Worm (Caenorhabditis elegans) whole organism, midembryonic: Measurements from ENCODE around the gene cogc-4.

Experiments used
- T22C8.4 ChIP-seq: fragments of 200-800 bp; sonication (Bioruptor generic); IDR thresholded peaks from 2 replicates; pipeline ENCODE4 v1.3.6; 2022; ENCODE audit warnings: missing genetic modification characterization, missing compliant biosample characterization
- cog-1 ChIP-seq: sonication (generic microtip); optimal IDR thresholded peaks from 2 replicates; lab custom pipeline; 2016; ENCODE audit warnings: missing genetic modification characterization, missing compliant biosample characterization
- flt-1 ChIP-seq: fragments of 200-800 bp; sonication (Bioruptor generic); IDR thresholded peaks from 2 replicates; pipeline ENCODE4 v1.3.6; 2022; ENCODE audit warnings: missing genetic modification characterization, missing compliant biosample characterization
- klf-2 ChIP-seq: fragments of 200-800 bp; sonication (Bioruptor generic); conservative IDR thresholded peaks from 2 replicates; pipeline ENCODE4 v1.3.6; 2022; ENCODE audit warnings: missing genetic modification reagents, missing genetic modification characterization, missing compliant biosample characterization
- med-1 ChIP-seq: sonication (generic microtip); optimal IDR thresholded peaks from 2 replicates; lab custom pipeline; 2017; ENCODE audit warnings: missing genetic modification characterization, mild to moderate bottlenecking, missing compliant biosample characterization, antibody characterized with exemption, missing genetic modification reagents; ENCODE audit not compliant: insufficient read depth
- ref-1 ChIP-seq: fragments of 200-800 bp; sonication (Bioruptor generic); conservative IDR thresholded peaks from 2 replicates; pipeline ENCODE4 v1.3.6; 2022; ENCODE audit warnings: missing genetic modification reagents, missing genetic modification characterization, missing compliant biosample characterization
- tab-1 ChIP-seq: fragments of 200-800 bp; sonication (Bioruptor generic); IDR thresholded peaks from 2 replicates; pipeline ENCODE4 v1.3.6; 2022; ENCODE audit warnings: missing genetic modification characterization, missing compliant biosample characterization
- ztf-23 ChIP-seq: fragments of 200-800 bp; sonication (Bioruptor generic); IDR thresholded peaks from 2 replicates; pipeline ENCODE4 v1.3.6; 2022; ENCODE audit warnings: missing genetic modification reagents, missing genetic modification characterization, missing compliant biosample characterization
- ztf-29 ChIP-seq: fragments of 200-800 bp; sonication (Bioruptor generic); IDR thresholded peaks from 2 replicates; pipeline ENCODE4 v1.3.6; 2022; ENCODE audit warnings: missing genetic modification reagents, missing genetic modification characterization, missing compliant biosample characterization

cogc-4 gene

ce11 chrII:1403056-1403455, at the start of gene cogc-4, which contains the start of gene Y51H7C.41:
cogc-4 (plus strand) TSS chrII:1403441.
Y51H7C.41 (plus strand) TSS chrII:1403321.
- TF ChIP-seq ztf-29 (GFP tag; lab: Robert Waterston, UW): no peak
- no peak for TF ChIP-seq flt-1 (GFP tag; lab: Robert Waterston, UW)

ce11 chrII:1355480-1355879, 47.8 kb upstream of the cogc-4 start, which contains the start of gene C13A10.1:
C13A10.1 (minus strand) TSS chrII:1355649.
- no peak for TF ChIP-seq med-1 (GFP tag; lab: Kevin White, UChicago)
- no peak for TF ChIP-seq tab-1 (GFP tag; lab: Robert Waterston, UW)
- TF ChIP-seq flt-1 (GFP tag; lab: Robert Waterston, UW): no peak
- TF ChIP-seq T22C8.4: no peak
- no peak for TF ChIP-seq ztf-29 (GFP tag; lab: Robert Waterston, UW)
- no peak for TF ChIP-seq klf-2 (GFP tag; lab: Robert Waterston, UW)
- TF ChIP-seq ref-1 (GFP tag; lab: Robert Waterston, UW): no peak
- no peak for TF ChIP-seq ztf-23 (GFP tag; lab: Robert Waterston, UW)
- no peak for TF ChIP-seq cog-1 (tag; lab: Kevin White, UChicago)

- TF ChIP-seq klf-2 (GFP tag; lab: Robert Waterston, UW) (no peak), flt-1 (GFP tag; lab: Robert Waterston, UW) (no peak), ref-1 (GFP tag; lab: Robert Waterston, UW) (no peak), ztf-23 (GFP tag; lab: Robert Waterston, UW) (no peak), ztf-29 (GFP tag; lab: Robert Waterston, UW) (no peak), tab-1 (GFP tag; lab: Robert Waterston, UW) (no peak), med-1 (GFP tag; lab: Kevin White, UChicago) (no peak), cog-1 (tag; lab: Kevin White, UChicago) (no peak), T22C8.4 (no peak)
Measured at ce11 chrII:1357262-1357661, 46.0 kb upstream of the cogc-4 start.

- no peak for TF ChIP-seq T22C8.4
- no peak for TF ChIP-seq ref-1 (GFP tag; lab: Robert Waterston, UW)
- no peak for TF ChIP-seq ztf-23 (GFP tag; lab: Robert Waterston, UW)
- TF ChIP-seq tab-1 (GFP tag; lab: Robert Waterston, UW): no peak
- no peak for TF ChIP-seq ztf-29 (GFP tag; lab: Robert Waterston, UW)
- TF ChIP-seq flt-1 (GFP tag; lab: Robert Waterston, UW): no peak
- no peak for TF ChIP-seq med-1 (GFP tag; lab: Kevin White, UChicago)
- no peak for TF ChIP-seq cog-1 (tag; lab: Kevin White, UChicago)
- no peak for TF ChIP-seq klf-2 (GFP tag; lab: Robert Waterston, UW)
Measured at ce11 chrII:1357905-1358304, 45.3 kb upstream of the cogc-4 start, which contains the start of gene C13A10.2. C13A10.2 (minus strand) TSS chrII:1358005.

ce11 chrII:1360257-1360656, 43.0 kb upstream of the cogc-4 start:
- TF ChIP-seq cog-1 (tag; lab: Kevin White, UChicago) (no peak), tab-1 (GFP tag; lab: Robert Waterston, UW) (no peak), ref-1 (GFP tag; lab: Robert Waterston, UW) (no peak), flt-1 (GFP tag; lab: Robert Waterston, UW) (no peak), med-1 (GFP tag; lab: Kevin White, UChicago) (no peak), T22C8.4 (no peak), ztf-29 (GFP tag; lab: Robert Waterston, UW) (no peak), klf-2 (GFP tag; lab: Robert Waterston, UW) (no peak), ztf-23 (GFP tag; lab: Robert Waterston, UW) (no peak)

ce11 chrII:1362423-1362822, 40.8 kb upstream of the cogc-4 start:
- TF ChIP-seq klf-2 (GFP tag; lab: Robert Waterston, UW): no peak
- no peak for TF ChIP-seq ztf-23 (GFP tag; lab: Robert Waterston, UW)
- no peak for TF ChIP-seq ztf-29 (GFP tag; lab: Robert Waterston, UW)
- TF ChIP-seq flt-1 (GFP tag; lab: Robert Waterston, UW): no peak
- no peak for TF ChIP-seq T22C8.4
- TF ChIP-seq cog-1 (tag; lab: Kevin White, UChicago): no peak
- no peak for TF ChIP-seq ref-1 (GFP tag; lab: Robert Waterston, UW)
- TF ChIP-seq med-1 (GFP tag; lab: Kevin White, UChicago): no peak
- TF ChIP-seq tab-1 (GFP tag; lab: Robert Waterston, UW): no peak

- no peak for TF ChIP-seq klf-2 (GFP tag; lab: Robert Waterston, UW)
- no peak for TF ChIP-seq ztf-23 (GFP tag; lab: Robert Waterston, UW)
- TF ChIP-seq ref-1 (GFP tag; lab: Robert Waterston, UW): no peak
- TF ChIP-seq T22C8.4: no peak
- no peak for TF ChIP-seq cog-1 (tag; lab: Kevin White, UChicago)
- TF ChIP-seq flt-1 (GFP tag; lab: Robert Waterston, UW): no peak
- TF ChIP-seq tab-1 (GFP tag; lab: Robert Waterston, UW): no peak
- TF ChIP-seq med-1 (GFP tag; lab: Kevin White, UChicago): no peak
- TF ChIP-seq ztf-29 (GFP tag; lab: Robert Waterston, UW): no peak
Measured at ce11 chrII:1365985-1366384, 37.3 kb upstream of the cogc-4 start.

ce11 chrII:1368756-1369155, 34.5 kb upstream of the cogc-4 start:
- TF ChIP-seq ref-1 (GFP tag; lab: Robert Waterston, UW) (no peak), tab-1 (GFP tag; lab: Robert Waterston, UW) (no peak), flt-1 (GFP tag; lab: Robert Waterston, UW) (no peak), klf-2 (GFP tag; lab: Robert Waterston, UW) (no peak), ztf-23 (GFP tag; lab: Robert Waterston, UW) (no peak), cog-1 (tag; lab: Kevin White, UChicago) (no peak), med-1 (GFP tag; lab: Kevin White, UChicago) (no peak), T22C8.4 (no peak), ztf-29 (GFP tag; lab: Robert Waterston, UW) (no peak)

- TF ChIP-seq flt-1 (GFP tag; lab: Robert Waterston, UW) (no peak), ref-1 (GFP tag; lab: Robert Waterston, UW) (no peak), klf-2 (GFP tag; lab: Robert Waterston, UW) (no peak), med-1 (GFP tag; lab: Kevin White, UChicago) (no peak), tab-1 (GFP tag; lab: Robert Waterston, UW) (no peak), ztf-23 (GFP tag; lab: Robert Waterston, UW) (no peak), ztf-29 (GFP tag; lab: Robert Waterston, UW) (no peak), T22C8.4 (no peak), cog-1 (tag; lab: Kevin White, UChicago) (no peak)
Measured at ce11 chrII:1369322-1369721, 33.9 kb upstream of the cogc-4 start.
